Fruit fly (Drosophila melanogaster) whole organism, embryonic: ENCODE measurements around the gene fbl.

Experiments used
- Bgb ChIP-seq: fragments of 200-800 bp; sonication (Bioruptor generic); IDR thresholded peaks from 2 replicates; pipeline ENCODE4 v1.3.6; 2022; ENCODE audit warnings: missing biosample characterization, missing genetic modification characterization; ENCODE audit not compliant: partially characterized antibody
- CG1024 ChIP-seq: fragments of 200-800 bp; sonication (Bioruptor generic); IDR thresholded peaks from 2 replicates; pipeline ENCODE4 v1.3.6; 2022; ENCODE audit warnings: missing biosample characterization, missing genetic modification characterization
- CG10462 ChIP-seq: fragments of 200-800 bp; sonication (Bioruptor generic); optimal IDR thresholded peaks from 2 replicates; lab custom pipeline; 2016; ENCODE audit warnings: missing biosample characterization, missing genetic modification characterization
- CG11560 ChIP-seq: fragments of 200-800 bp; sonication (Bioruptor generic); IDR thresholded peaks from 3 replicates; pipeline ENCODE4 v1.3.6; 2022; ENCODE audit warnings: missing biosample characterization, missing genetic modification characterization
- CG13424 ChIP-seq: fragments of 200-800 bp; sonication (Bioruptor generic); optimal IDR thresholded peaks from 2 replicates; lab custom pipeline; 2019; ENCODE audit warnings: missing biosample characterization, mild to moderate bottlenecking, missing genetic modification characterization, moderate library complexity
- CG42726 ChIP-seq: fragments of 200-800 bp; sonication (Bioruptor generic); IDR thresholded peaks from 2 replicates; pipeline ENCODE4 v1.3.6; 2022; ENCODE audit warnings: missing biosample characterization, missing genetic modification characterization; ENCODE audit not compliant: partially characterized antibody
- CG4707 ChIP-seq: fragments of 200-800 bp; sonication (Bioruptor generic); optimal IDR thresholded peaks from 2 replicates; lab custom pipeline; 2018; ENCODE audit warnings: missing biosample characterization, mild to moderate bottlenecking, missing genetic modification characterization, moderate library complexity
- gsb-n ChIP-seq: fragments of 200-800 bp; sonication (Bioruptor generic); optimal IDR thresholded peaks from 3 replicates; lab custom pipeline; 2018; ENCODE audit warnings: missing biosample characterization, mild to moderate bottlenecking, missing genetic modification characterization
- hb ChIP-seq: fragments of 200-800 bp; sonication (Bioruptor generic); IDR thresholded peaks from 3 replicates; pipeline ENCODE4 v1.3.6; 2022; ENCODE audit warnings: missing biosample characterization, missing genetic modification characterization; ENCODE audit not compliant: partially characterized antibody
- sob ChIP-seq: fragments of 200-800 bp; sonication (Bioruptor generic); IDR thresholded peaks from 2 replicates; pipeline ENCODE4 v1.3.6; 2022; ENCODE audit warnings: missing biosample characterization, missing genetic modification characterization

DNA sequence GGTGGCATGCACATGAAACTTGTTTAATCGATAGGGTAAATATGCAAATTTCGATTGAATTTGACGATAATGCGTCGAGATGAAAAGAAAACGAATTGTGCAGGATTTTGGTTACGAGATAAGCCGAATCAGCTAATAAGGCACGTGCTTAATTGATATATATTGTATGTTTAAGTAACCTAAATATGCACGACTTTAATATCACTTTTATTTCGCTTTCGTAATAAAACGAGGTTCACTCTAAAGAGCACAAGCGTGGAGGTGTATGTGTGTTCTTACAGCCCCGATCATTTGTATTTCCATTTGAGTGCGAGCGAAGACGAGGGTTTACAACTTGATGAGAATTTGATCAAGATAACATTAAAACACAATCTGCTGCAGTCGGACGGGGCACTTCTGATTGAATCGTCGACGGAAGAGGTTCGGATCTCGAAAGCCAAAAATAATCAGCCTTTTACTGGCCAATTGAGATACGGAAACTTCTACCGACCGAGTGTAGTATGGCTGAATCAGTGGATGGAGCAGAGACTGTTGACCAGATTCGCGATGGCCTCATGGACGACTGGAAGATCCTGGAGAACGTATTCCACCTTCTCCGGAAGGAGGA lies 30.4 kb upstream of the fbl start:
- TF ChIP-seq CG4707 (GFP tag; lab: Kevin White, UChicago) (no peak), Bgb (GFP tag; lab: Robert Waterston, UW) (no peak), CG11560 (tag; lab: Robert Waterston, UW) (no peak), CG10462 (no peak), gsb-n (tag; lab: Kevin White, UChicago) (no peak), CG13424 (no peak), CG42726 (GFP tag; lab: Robert Waterston, UW) (no peak), hb (no peak), sob (GFP tag; lab: Robert Waterston, UW) (no peak), CG1024 (GFP tag; lab: Robert Waterston, UW) (0 out of 2 replicates have a peak, but pooled peaks have one; percentile 18)
